Fruit fly (Drosophila melanogaster) whole organism, adult: Measurements from ENCODE around the gene mRpS22.

Source experiments
- CG11617 ChIP-seq: fragments of 200-800 bp; sonication (Bioruptor generic); optimal IDR thresholded peaks from 2 replicates; lab custom pipeline; 2017; ENCODE audit warnings: mild to moderate bottlenecking, missing biosample characterization, missing genetic modification reagents, missing genetic modification characterization
- Clk ChIP-seq: fragments of 200-800 bp; sonication (Bioruptor generic); optimal IDR thresholded peaks from 2 replicates; lab custom pipeline; 2017; ENCODE audit warnings: missing biosample characterization, missing genetic modification characterization
- toe ChIP-seq: fragments of 200-800 bp; sonication (Bioruptor generic); optimal IDR thresholded peaks from 2 replicates; lab custom pipeline; 2016; ENCODE audit warnings: missing biosample characterization, missing genetic modification characterization

DNA sequence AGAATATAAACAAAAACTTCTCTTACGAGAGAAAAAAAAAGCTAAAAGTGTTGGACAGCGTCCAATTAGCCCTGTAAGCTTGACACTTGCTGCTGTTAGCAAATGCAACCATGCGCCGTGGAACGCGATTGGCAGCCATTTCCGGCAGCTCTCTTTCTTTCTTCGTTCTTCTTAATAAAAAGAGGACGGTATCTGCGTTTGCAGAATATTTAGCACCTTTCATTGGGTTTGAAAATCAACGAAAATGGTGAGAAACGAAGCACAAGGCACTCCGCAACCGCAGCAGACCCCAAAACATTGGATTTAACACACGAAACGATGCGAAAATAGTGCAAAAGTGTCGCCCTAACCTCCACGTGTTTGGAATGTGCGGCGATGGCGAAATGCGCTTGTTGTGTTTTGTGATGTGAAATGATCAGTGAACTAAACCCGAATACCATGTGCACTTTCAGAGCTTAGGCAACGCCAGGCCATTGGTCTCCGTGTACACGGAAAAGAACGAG lies 6.0 kb downstream of the mRpS22 start, which contains the start of gene RpL4:
- TF ChIP-seq CG11617 (GFP tag; lab: Kevin White, UChicago) (peak; percentile 95), Clk (GFP tag; lab: Kevin White, UChicago) (peak; percentile 46), toe (GFP tag; lab: Kevin White, UChicago) (peak; percentile 82)
